Worm (Caenorhabditis elegans): ENCODE results near the gene nspb-10.

The nspb-10 gene

DNA sequence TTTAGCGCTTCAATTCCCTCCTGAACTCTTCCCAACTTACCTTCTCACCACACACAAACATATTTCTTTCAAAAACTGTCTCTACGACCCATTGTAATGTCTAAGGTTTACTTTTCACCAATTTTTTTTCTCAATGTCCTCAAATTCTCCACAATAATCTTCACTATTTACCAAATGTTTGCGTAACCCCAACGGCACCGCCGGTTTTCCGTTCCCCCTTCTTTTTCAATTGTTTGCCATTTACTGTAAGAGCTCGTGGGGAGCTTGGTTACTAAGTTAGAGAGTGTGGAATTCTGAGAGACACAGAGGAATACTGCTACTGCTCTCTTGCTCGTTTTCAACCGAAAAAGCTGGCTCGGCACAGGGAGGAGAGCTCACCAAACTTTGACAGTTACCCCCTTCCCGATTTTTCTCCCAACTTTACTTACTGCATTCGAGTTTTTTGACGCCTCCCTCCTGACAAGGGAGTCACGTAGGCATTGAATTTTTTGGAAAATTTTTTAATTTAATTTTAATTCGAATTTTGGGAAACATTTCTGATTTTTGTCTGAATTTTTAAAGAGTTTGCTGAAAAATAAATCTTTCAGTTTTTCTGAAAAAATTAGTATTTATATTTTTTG lies 17.4 kb downstream of the nspb-10 start:
- peak; percentile 88 for TF ChIP-seq pha-4 (tag; optimal IDR thresholded peaks at IDR 0.05)
- no peak for TF ChIP-seq fkh-10 (GFP tag; optimal IDR thresholded peaks at IDR 0.05)

- TF ChIP-seq hmg-11 (tag; optimal IDR thresholded peaks at IDR 0.05) (peak; percentile 56), tbx-2 (tag; optimal IDR thresholded peaks at IDR 0.05) (peak; percentile 65), aly-2 (tag; optimal IDR thresholded peaks at IDR 0.05) (no peak), lin-39 (tag; optimal IDR thresholded peaks at IDR 0.05) (peak; percentile 53), nhr-237 (tag; optimal IDR thresholded peaks at IDR 0.05) (no peak), eor-1 (tag; optimal IDR thresholded peaks at IDR 0.05) (no peak), nfya-1 (tag; optimal IDR thresholded peaks at IDR 0.05; ENCODE audit: insufficient read depth) (peak; percentile 25), fkh-10 (GFP tag; optimal IDR thresholded peaks at IDR 0.05) (peak; percentile 60)
Measured at ce11 chrII:14569322-14569721, 18.7 kb downstream of the nspb-10 start.

DNA sequence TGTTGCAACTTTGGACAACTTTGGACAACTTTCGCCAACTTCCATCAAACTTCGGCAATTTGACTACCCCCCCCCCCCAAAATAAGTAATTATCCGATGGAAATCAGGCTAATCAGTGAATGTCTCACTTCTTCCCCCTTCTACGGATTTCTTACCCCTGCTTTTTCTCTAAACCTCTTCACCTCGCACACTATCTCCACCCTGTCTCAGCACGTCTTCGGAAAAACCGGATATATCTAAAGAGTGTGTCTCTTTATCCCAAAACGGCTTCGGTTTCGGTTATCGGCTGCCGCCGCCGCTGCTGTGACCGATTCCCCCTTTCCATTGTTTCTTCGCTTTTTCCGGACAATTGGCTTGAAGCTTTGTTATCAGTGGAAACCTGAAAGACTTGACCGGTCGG lies 20.3 kb downstream of the nspb-10 start:
- TF ChIP-seq mdl-1 (tag; optimal IDR thresholded peaks at IDR 0.05), result no peak
- TF ChIP-seq jun-1 (tag; optimal IDR thresholded peaks at IDR 0.05), result no peak
- TF ChIP-seq sea-2 (GFP tag; optimal IDR thresholded peaks at IDR 0.05), result no peak
- TF ChIP-seq pqm-1 (tag; optimal IDR thresholded peaks at IDR 0.05), result no peak
- no peak for TF ChIP-seq nhr-11 (tag; optimal IDR thresholded peaks at IDR 0.05)
- TF ChIP-seq ZK546.5 (tag; optimal IDR thresholded peaks at IDR 0.05), result no peak

DNA sequence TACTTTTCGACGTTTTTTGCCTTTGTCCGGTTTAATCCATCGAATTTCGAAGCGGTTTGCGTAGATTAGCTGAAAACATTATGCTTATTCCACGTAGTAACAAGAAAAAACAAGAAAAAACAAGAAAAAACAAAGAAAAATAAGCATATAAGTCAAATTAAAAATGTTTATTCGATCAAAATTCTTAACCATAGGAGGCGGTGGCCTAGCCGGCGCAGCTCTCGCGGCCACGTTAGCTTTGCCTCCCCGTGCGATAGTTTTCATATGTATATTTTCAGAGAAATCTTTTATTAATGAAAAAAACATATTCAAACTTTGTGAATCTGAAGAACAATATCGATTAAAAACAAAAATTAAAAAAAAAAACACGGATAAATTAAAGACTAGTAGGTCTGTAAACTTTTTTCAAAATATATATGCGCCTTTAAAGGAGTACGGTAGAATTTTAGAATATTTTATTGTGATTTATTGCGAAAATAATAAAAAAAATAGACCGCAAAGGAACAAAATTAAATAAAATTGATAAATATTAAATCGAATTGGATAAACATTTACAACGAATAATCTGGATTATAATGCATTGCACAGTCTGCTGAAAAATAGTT lies 24.2 kb downstream of the nspb-10 start:
- peak; percentile 44 for TF ChIP-seq nfya-1 (tag; optimal IDR thresholded peaks at IDR 0.05; ENCODE audit: insufficient read depth)

ce11 chrII:14561549-14562115 lies 26.4 kb downstream of the nspb-10 start, which contains the start of gene mog-4:
mog-4 (minus strand) TSS chrII:14561599.
- TF ChIP-seq egl-27 (tag; optimal IDR thresholded peaks at IDR 0.05) (peak; percentile 31), egl-5 (tag; optimal IDR thresholded peaks at IDR 0.05) (peak; percentile 76), nfya-1 (tag; optimal IDR thresholded peaks at IDR 0.05; ENCODE audit: insufficient read depth) (peak; percentile 89), pqm-1 (tag; optimal IDR thresholded peaks at IDR 0.05) (peak; percentile 68), mdl-1 (tag; optimal IDR thresholded peaks at IDR 0.05) (peak; percentile 1), elt-2 (tag; optimal IDR thresholded peaks at IDR 0.05) (peak; percentile 81), skn-1 (tag; optimal IDR thresholded peaks at IDR 0.05) (peak; percentile 80), nhr-23 (tag; optimal IDR thresholded peaks at IDR 0.05) (peak; percentile 93), nhr-77 (tag; optimal IDR thresholded peaks at IDR 0.05) (peak; percentile 90), pha-4 (tag; optimal IDR thresholded peaks at IDR 0.05) (peak; percentile 83), jun-1 (tag; optimal IDR thresholded peaks at IDR 0.05) (peak; percentile 80), nhr-25 (tag; optimal IDR thresholded peaks at IDR 0.05) (peak; percentile 49), R02D3.7 (tag; optimal IDR thresholded peaks at IDR 0.05) (peak; percentile 79), hmg-11 (tag; optimal IDR thresholded peaks at IDR 0.05) (peak; percentile 86), ceh-28 (tag; optimal IDR thresholded peaks at IDR 0.05) (peak; percentile 75), tbx-2 (tag; optimal IDR thresholded peaks at IDR 0.05) (peak; percentile 92), nhr-43 (tag; optimal IDR thresholded peaks at IDR 0.05; ENCODE audit: poor library complexity, severe bottlenecking) (peak; percentile 98), lin-15B (tag; optimal IDR thresholded peaks at IDR 0.05) (peak; percentile 87), ceh-82 (tag; optimal IDR thresholded peaks at IDR 0.05) (peak; percentile 32), snpc-4 (tag; optimal IDR thresholded peaks at IDR 0.05) (peak; percentile 58), fkh-10 (GFP tag; optimal IDR thresholded peaks at IDR 0.05) (peak; percentile 17), nhr-11 (tag; optimal IDR thresholded peaks at IDR 0.05) (peak; percentile 79), ZK546.5 (tag; optimal IDR thresholded peaks at IDR 0.05) (peak; percentile 42), lsy-12 (tag; optimal IDR thresholded peaks at IDR 0.05) (peak; percentile 97)

DNA sequence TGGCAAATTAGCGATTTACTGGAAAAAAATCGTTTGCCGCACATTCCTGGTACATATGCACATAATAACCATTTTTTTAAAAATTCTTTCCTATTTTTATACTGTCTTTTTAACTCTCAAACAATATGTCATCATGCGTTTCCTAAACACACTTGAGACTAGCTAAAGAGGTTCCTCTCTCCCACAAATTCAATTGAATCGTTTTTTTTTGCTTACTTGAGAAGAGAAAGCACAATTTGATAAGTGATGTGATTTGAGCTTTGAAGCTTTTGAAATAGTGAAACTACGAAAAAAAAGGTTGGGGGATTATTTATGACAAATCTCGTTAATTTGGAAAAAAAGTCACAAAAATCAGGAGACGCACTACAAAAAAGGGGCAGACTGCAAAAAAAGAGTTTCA lies 33.0 kb downstream of the nspb-10 start:
- no peak for TF ChIP-seq fos-1 (tag; optimal IDR thresholded peaks at IDR 0.05)
- no peak for TF ChIP-seq elt-2 (tag; optimal IDR thresholded peaks at IDR 0.05)
- TF ChIP-seq fkh-10 (GFP tag; optimal IDR thresholded peaks at IDR 0.05), result peak; percentile 51

Data from whole organism, L3 larva.